Worm (Caenorhabditis elegans) whole organism, L3 larva: ENCODE data around the gene pfs-2.
A peak's percentile ranks its signal among the peaks of the same experiment; 100 is the strongest.

Experiments
- R02D3.7 ChIP-seq: fragments of 150-350 bp; optimal IDR thresholded peaks from 2 replicates; lab custom pipeline; 2014; ENCODE audit warnings: missing biosample characterization, missing genetic modification characterization
- ZK546.5 ChIP-seq: sonication (generic microtip); optimal IDR thresholded peaks from 2 replicates; lab custom pipeline; 2017; ENCODE audit warnings: missing biosample characterization, missing genetic modification characterization
- aly-2 ChIP-seq: fragments of 150-350 bp; optimal IDR thresholded peaks from 2 replicates; lab custom pipeline; 2014; ENCODE audit warnings: missing biosample characterization, missing genetic modification characterization
- ama-1 ChIP-seq: fragments of 150-350 bp; optimal IDR thresholded peaks from 2 replicates; lab custom pipeline; 2018
- ceh-16 ChIP-seq: sonication (generic microtip); optimal IDR thresholded peaks from 2 replicates; lab custom pipeline; 2017; ENCODE audit warnings: missing biosample characterization, missing genetic modification characterization
- ceh-82 ChIP-seq: fragments of 150-350 bp; optimal IDR thresholded peaks from 2 replicates; lab custom pipeline; 2014; ENCODE audit warnings: missing biosample characterization, missing genetic modification characterization
- daf-12 ChIP-seq: fragments of 150-350 bp; optimal IDR thresholded peaks from 2 replicates; lab custom pipeline; 2014; ENCODE audit warnings: missing biosample characterization, missing genetic modification reagents, missing genetic modification characterization
- egl-27 ChIP-seq: sonication (generic microtip); optimal IDR thresholded peaks from 4 replicates; lab custom pipeline; 2017; ENCODE audit warnings: missing biosample characterization, missing genetic modification reagents, missing genetic modification characterization
- egl-5 ChIP-seq: fragments of 150-350 bp; optimal IDR thresholded peaks from 2 replicates; lab custom pipeline; 2017; ENCODE audit warnings: missing biosample characterization, missing genetic modification reagents, missing genetic modification characterization, inconsistent platforms
- elt-2 ChIP-seq: sonication (generic microtip); optimal IDR thresholded peaks from 2 replicates; lab custom pipeline; 2016; ENCODE audit warnings: missing genetic modification reagents, mild to moderate bottlenecking, missing genetic modification characterization, missing compliant biosample characterization
- elt-3 ChIP-seq, 3 experiments: fragments of 150-350 bp in 1 of 3; sonication (generic microtip) in 2 of 3; optimal IDR thresholded peaks; 2 replicates in 2 of 3; 4 replicates in 1 of 3; lab custom pipeline; 2014 to 2017; ENCODE audit warnings: missing biosample characterization in 3 of 3, missing genetic modification characterization in 3 of 3
- eor-1 ChIP-seq, 2 experiments: fragments of 150-350 bp; optimal IDR thresholded peaks; 2 replicates each; lab custom pipeline; 2014 to 2018; ENCODE audit warnings: missing biosample characterization in 2 of 2, missing genetic modification characterization in 2 of 2
- fkh-10 ChIP-seq: sonication (generic microtip); optimal IDR thresholded peaks from 2 replicates; lab custom pipeline; 2017; ENCODE audit warnings: missing biosample characterization, missing genetic modification reagents, missing genetic modification characterization
- fkh-2 ChIP-seq: fragments of 150-350 bp; optimal IDR thresholded peaks from 2 replicates; lab custom pipeline; 2014; ENCODE audit warnings: missing biosample characterization, missing genetic modification reagents, missing genetic modification characterization
- hmg-11 ChIP-seq: sonication (generic microtip); optimal IDR thresholded peaks from 2 replicates; lab custom pipeline; 2016; ENCODE audit warnings: missing genetic modification characterization, missing compliant biosample characterization
- jun-1 ChIP-seq: fragments of 150-350 bp; optimal IDR thresholded peaks from 2 replicates; lab custom pipeline; 2014; ENCODE audit warnings: missing biosample characterization, missing genetic modification reagents, missing genetic modification characterization
- lsy-12 ChIP-seq: sonication (generic microtip); optimal IDR thresholded peaks from 2 replicates; lab custom pipeline; 2016; ENCODE audit warnings: mild to moderate bottlenecking, missing genetic modification characterization, missing compliant biosample characterization
- nfya-1 ChIP-seq: sonication (generic microtip); optimal IDR thresholded peaks from 2 replicates; lab custom pipeline; 2017; ENCODE audit warnings: missing genetic modification characterization, mild to moderate bottlenecking, missing compliant biosample characterization, antibody characterized with exemption, moderate library complexity; ENCODE audit not compliant: insufficient read depth
- nhr-11 ChIP-seq: fragments of 150-350 bp; optimal IDR thresholded peaks from 2 replicates; lab custom pipeline; 2014; ENCODE audit warnings: missing biosample characterization, missing genetic modification characterization
- nhr-12 ChIP-seq: fragments of 150-350 bp; optimal IDR thresholded peaks from 2 replicates; lab custom pipeline; 2014; ENCODE audit warnings: missing biosample characterization, missing genetic modification characterization
- nhr-237 ChIP-seq: fragments of 150-350 bp; optimal IDR thresholded peaks from 2 replicates; lab custom pipeline; 2014; ENCODE audit warnings: missing biosample characterization, missing genetic modification characterization
- nhr-28 ChIP-seq: fragments of 150-350 bp; optimal IDR thresholded peaks from 2 replicates; lab custom pipeline; 2014; ENCODE audit warnings: missing biosample characterization, missing genetic modification characterization
- nhr-43 ChIP-seq: sonication (generic microtip); optimal IDR thresholded peaks from 2 replicates; lab custom pipeline; 2016; ENCODE audit warnings: mild to moderate bottlenecking, missing genetic modification characterization, missing compliant biosample characterization; ENCODE audit not compliant: poor library complexity, severe bottlenecking
- nhr-67 ChIP-seq: fragments of 150-350 bp; optimal IDR thresholded peaks from 2 replicates; lab custom pipeline; 2014; ENCODE audit warnings: missing biosample characterization, missing genetic modification characterization
- nhr-76 ChIP-seq: fragments of 150-350 bp; sonication (generic microtip); optimal IDR thresholded peaks from 5 replicates; lab custom pipeline; 2014; ENCODE audit warnings: missing biosample characterization, missing genetic modification characterization
- pha-4 ChIP-seq: fragments of 150-350 bp; optimal IDR thresholded peaks from 2 replicates; lab custom pipeline; 2014; ENCODE audit warnings: missing biosample characterization, missing genetic modification reagents, missing genetic modification characterization
- pqm-1 ChIP-seq: fragments of 150-350 bp; optimal IDR thresholded peaks from 2 replicates; lab custom pipeline; 2017; ENCODE audit warnings: missing biosample characterization, missing genetic modification characterization, inconsistent platforms
- skn-1 ChIP-seq: fragments of 150-350 bp; optimal IDR thresholded peaks from 2 replicates; lab custom pipeline; 2014; ENCODE audit warnings: missing biosample characterization, missing genetic modification characterization
- snpc-4 ChIP-seq: fragments of 150-350 bp; optimal IDR thresholded peaks from 2 replicates; lab custom pipeline; 2014; ENCODE audit warnings: missing biosample characterization, missing genetic modification characterization
- tbx-2 ChIP-seq: sonication (generic microtip); optimal IDR thresholded peaks from 2 replicates; lab custom pipeline; 2016; ENCODE audit warnings: mild to moderate bottlenecking, missing genetic modification characterization, missing compliant biosample characterization
- unc-39 ChIP-seq: sonication (generic microtip); optimal IDR thresholded peaks from 4 replicates; lab custom pipeline; 2017; ENCODE audit warnings: missing biosample characterization, missing genetic modification characterization
- zag-1 ChIP-seq: fragments of 150-350 bp; optimal IDR thresholded peaks from 2 replicates; lab custom pipeline; 2014; ENCODE audit warnings: missing biosample characterization, missing genetic modification characterization
- ztf-11 ChIP-seq: fragments of 150-350 bp; optimal IDR thresholded peaks from 2 replicates; lab custom pipeline; 2014; ENCODE audit warnings: missing biosample characterization, missing genetic modification characterization

The pfs-2 gene

ce11 chrII:14407332-14408270 lies 49.4 kb downstream of the pfs-2 start (continued):
- no peak for TF ChIP-seq nhr-11 (tag; lab: Kevin White, UChicago)
- TF ChIP-seq eor-1 (tag; optimal IDR thresholded peaks at IDR 0.05; lab: Kevin White, UChicago) = no peak
- no peak for TF ChIP-seq nhr-67
- TF ChIP-seq elt-2 (tag; lab: Kevin White, UChicago) = no peak
- TF ChIP-seq nhr-76 (tag; lab: Kevin White, UChicago) = no peak
- no peak for TF ChIP-seq unc-39
- TF ChIP-seq ama-1 (lab: Kevin White, UChicago) = peak; percentile 98
- TF ChIP-seq ceh-82 (tag; lab: Kevin White, UChicago) = no peak
- no peak for TF ChIP-seq lsy-12
- TF ChIP-seq nhr-12 (tag; lab: Kevin White, UChicago) = no peak
- no peak for TF ChIP-seq nhr-237 (tag; lab: Kevin White, UChicago)
- TF ChIP-seq daf-12 (tag; lab: Kevin White, UChicago) = no peak
- no peak for TF ChIP-seq ZK546.5 (tag; lab: Kevin White, UChicago)
- TF ChIP-seq aly-2 = no peak
- no peak for TF ChIP-seq skn-1 (tag; lab: Kevin White, UChicago)
- peak; percentile 85 for TF ChIP-seq tbx-2 (tag; lab: Kevin White, UChicago)
- TF ChIP-seq, all 47 proteins: peak for 13

ce11 chrII:14408312-14408711 lies 50.1 kb downstream of the pfs-2 start, which contains the start of gene F26H11.4:
Gene F26H11.4, plus strand, starts transcription at chrII:14408612.
- TF ChIP-seq aly-2 (no peak), ztf-11 (tag; lab: Kevin White, UChicago) (no peak), fkh-10 (no peak), nhr-76 (tag; lab: Kevin White, UChicago) (no peak), jun-1 (no peak), unc-39 (no peak), nfya-1 (no peak), snpc-4 (tag; lab: Kevin White, UChicago) (no peak), ama-1 (lab: Kevin White, UChicago) (no peak), ceh-16 (tag; lab: Kevin White, UChicago) (no peak), nhr-28 (tag; lab: Kevin White, UChicago) (no peak)
- TF ChIP-seq, all 47 proteins: peak for 0

ce11 chrII:14410768-14411167 lies 52.6 kb downstream of the pfs-2 start, which contains the start of gene dsb-2:
Gene dsb-2, plus strand, starts transcription at chrII:14411095.
- TF ChIP-seq pqm-1 (tag; lab: Kevin White, UChicago) (no peak), elt-3 (tag; optimal IDR thresholded peaks at IDR 0.05; lab: Kevin White, UChicago) (no peak), egl-5 (tag; lab: Kevin White, UChicago) (no peak), pha-4 (tag; lab: Kevin White, UChicago) (no peak), nhr-43 (no peak), egl-27 (no peak), nhr-237 (tag; lab: Kevin White, UChicago) (no peak), zag-1 (tag; lab: Kevin White, UChicago) (no peak), lsy-12 (no peak), ceh-82 (tag; lab: Kevin White, UChicago) (no peak), R02D3.7 (tag; lab: Kevin White, UChicago) (no peak), hmg-11 (tag; lab: Kevin White, UChicago) (no peak), fkh-2 (tag; lab: Kevin White, UChicago) (no peak)
